Fruit fly (Drosophila melanogaster) whole organism, pupa: ENCODE results near the gene Osi4.

Source experiments
- CG10348 ChIP-seq: fragments of 200-800 bp; sonication (Bioruptor generic); IDR thresholded peaks from 2 replicates; pipeline ENCODE4 v1.3.6; 2022; ENCODE audit warnings: missing biosample characterization, missing genetic modification characterization
- CG12605 ChIP-seq: fragments of 200-800 bp; sonication (Bioruptor generic); IDR thresholded peaks from 2 replicates; pipeline ENCODE4 v1.3.6; 2022; ENCODE audit warnings: missing biosample characterization, missing genetic modification characterization
- CG13204 ChIP-seq: fragments of 200-800 bp; sonication (Bioruptor generic); optimal IDR thresholded peaks from 2 replicates; lab custom pipeline; 2018; ENCODE audit warnings: missing biosample characterization, mild to moderate bottlenecking, missing genetic modification characterization, moderate library complexity
- CG14655 ChIP-seq: fragments of 200-800 bp; sonication (Bioruptor generic); optimal IDR thresholded peaks from 3 replicates; lab custom pipeline; 2017; ENCODE audit warnings: mild to moderate bottlenecking, missing biosample characterization, missing genetic modification reagents, missing genetic modification characterization
- CG15710 ChIP-seq: fragments of 200-800 bp; sonication (Bioruptor generic); optimal IDR thresholded peaks from 2 replicates; lab custom pipeline; 2018; ENCODE audit warnings: missing biosample characterization, mild to moderate bottlenecking, missing genetic modification characterization, moderate library complexity
- CG17806 ChIP-seq: fragments of 200-800 bp; sonication (Bioruptor generic); optimal IDR thresholded peaks from 2 replicates; lab custom pipeline; 2018; ENCODE audit warnings: missing biosample characterization, mild to moderate bottlenecking, missing genetic modification characterization, moderate library complexity
- CG32121 ChIP-seq: fragments of 200-800 bp; sonication (Bioruptor generic); IDR thresholded peaks from 2 replicates; pipeline ENCODE4 v1.3.6; 2022; ENCODE audit warnings: missing biosample characterization, missing genetic modification characterization
- CG34367 ChIP-seq: fragments of 200-800 bp; sonication (Bioruptor generic); optimal IDR thresholded peaks from 2 replicates; lab custom pipeline; 2018; ENCODE audit warnings: missing biosample characterization, mild to moderate bottlenecking, missing genetic modification characterization
- CG4496 ChIP-seq: fragments of 200-800 bp; sonication (Bioruptor generic); IDR thresholded peaks from 3 replicates; pipeline ENCODE4 v1.3.6; 2022; ENCODE audit warnings: missing biosample characterization, missing genetic modification characterization
- CG8159 ChIP-seq: fragments of 200-800 bp; sonication (Bioruptor generic); optimal IDR thresholded peaks from 3 replicates; lab custom pipeline; 2018; ENCODE audit warnings: missing biosample characterization, mild to moderate bottlenecking, missing genetic modification characterization, moderate library complexity
- CG8301 ChIP-seq: fragments of 200-800 bp; sonication (Bioruptor generic); optimal IDR thresholded peaks from 2 replicates; lab custom pipeline; 2018; ENCODE audit warnings: missing biosample characterization, mild to moderate bottlenecking, missing genetic modification characterization
- CG9948 ChIP-seq: fragments of 200-800 bp; sonication (Bioruptor generic); optimal IDR thresholded peaks from 2 replicates; lab custom pipeline; 2018; ENCODE audit warnings: missing biosample characterization, mild to moderate bottlenecking, missing genetic modification characterization, moderate library complexity
- D1 ChIP-seq: fragments of 200-800 bp; sonication (Bioruptor generic); optimal IDR thresholded peaks from 2 replicates; lab custom pipeline; 2018; ENCODE audit warnings: missing biosample characterization, mild to moderate bottlenecking, missing genetic modification characterization, moderate library complexity
- EcR ChIP-seq: fragments of 200-800 bp; sonication (Bioruptor generic); optimal IDR thresholded peaks from 3 replicates; lab custom pipeline; 2019; ENCODE audit warnings: missing biosample characterization, missing genetic modification characterization, mild to moderate bottlenecking, moderate library complexity, missing genetic modification reagents
- Ets98B ChIP-seq: fragments of 200-800 bp; sonication (Bioruptor generic); IDR thresholded peaks from 2 replicates; pipeline ENCODE4 v1.3.6; 2022; ENCODE audit warnings: missing biosample characterization, missing genetic modification characterization
- Pif1A ChIP-seq: fragments of 200-800 bp; sonication (Bioruptor generic); optimal IDR thresholded peaks from 3 replicates; lab custom pipeline; 2016; ENCODE audit warnings: missing biosample characterization, missing genetic modification characterization
- Pif1B ChIP-seq: fragments of 200-800 bp; sonication (Bioruptor generic); optimal IDR thresholded peaks from 3 replicates; lab custom pipeline; 2016; ENCODE audit warnings: missing biosample characterization, missing genetic modification characterization
- Snoo ChIP-seq: fragments of 200-800 bp; sonication (Bioruptor generic); optimal IDR thresholded peaks from 3 replicates; lab custom pipeline; 2017; ENCODE audit warnings: missing biosample characterization, mild to moderate bottlenecking, missing genetic modification characterization, inconsistent platforms
- fd96Ca ChIP-seq: fragments of 200-800 bp; sonication (Bioruptor generic); IDR thresholded peaks from 3 replicates; pipeline ENCODE4 v1.3.6; 2022; ENCODE audit warnings: missing biosample characterization, missing genetic modification characterization
- gl ChIP-seq: fragments of 200-800 bp; sonication (Bioruptor generic); optimal IDR thresholded peaks from 2 replicates; lab custom pipeline; 2018; ENCODE audit warnings: missing biosample characterization, mild to moderate bottlenecking, missing genetic modification characterization
- rn ChIP-seq: fragments of 200-800 bp; sonication (Bioruptor generic); IDR thresholded peaks from 2 replicates; pipeline ENCODE4 v1.3.6; 2022; ENCODE audit warnings: missing biosample characterization, missing genetic modification characterization

The Osi4 gene

dm6 chr3R:6222119-6222518, 538 bp upstream of the Osi4 start:
- TF ChIP-seq CG17806 (tag; lab: Kevin White, UChicago) = no peak
- peak; percentile 44 for TF ChIP-seq CG14655 (GFP tag; lab: Kevin White, UChicago)
- peak; percentile 19 for TF ChIP-seq Snoo (tag; lab: Kevin White, UChicago)
- no peak for TF ChIP-seq CG13204
- TF ChIP-seq Ets98B (GFP tag; lab: Robert Waterston, UW) = no peak
- TF ChIP-seq CG10348 (GFP tag; lab: Robert Waterston, UW) = no peak
- TF ChIP-seq gl (tag; lab: Kevin White, UChicago) = no peak
- no peak for TF ChIP-seq CG34367 (tag; lab: Kevin White, UChicago)
- no peak for TF ChIP-seq EcR (GFP tag; lab: Kevin White, UChicago)
- TF ChIP-seq D1 (tag; lab: Kevin White, UChicago) = no peak
- TF ChIP-seq Pif1A (GFP tag; lab: Kevin White, UChicago) = no peak
- no peak for TF ChIP-seq CG32121
- no peak for TF ChIP-seq CG4496
- TF ChIP-seq CG9948 (tag; lab: Kevin White, UChicago) = no peak
- peak; percentile 5 for TF ChIP-seq CG8301
- TF ChIP-seq fd96Ca (GFP tag; lab: Robert Waterston, UW) = no peak
- no peak for TF ChIP-seq CG12605
- TF ChIP-seq CG8159 (tag; lab: Kevin White, UChicago) = no peak
- no peak for TF ChIP-seq rn (GFP tag; lab: Robert Waterston, UW)
- TF ChIP-seq CG15710 (tag; lab: Kevin White, UChicago) = no peak

- TF ChIP-seq CG8159 (tag; lab: Kevin White, UChicago) = no peak
- TF ChIP-seq CG10348 (GFP tag; lab: Robert Waterston, UW) = no peak
- TF ChIP-seq Pif1A (GFP tag; lab: Kevin White, UChicago) = peak; percentile 40
- no peak for TF ChIP-seq gl (tag; lab: Kevin White, UChicago)
- TF ChIP-seq EcR (GFP tag; lab: Kevin White, UChicago) = peak; percentile 31
- no peak for TF ChIP-seq CG17806 (tag; lab: Kevin White, UChicago)
- peak; percentile 6 for TF ChIP-seq Pif1B (GFP tag; lab: Kevin White, UChicago)
- no peak for TF ChIP-seq Ets98B (GFP tag; lab: Robert Waterston, UW)
- TF ChIP-seq CG14655 (GFP tag; lab: Kevin White, UChicago) = peak; percentile 46
- no peak for TF ChIP-seq CG15710 (tag; lab: Kevin White, UChicago)
- TF ChIP-seq CG12605 = no peak
- no peak for TF ChIP-seq CG9948 (tag; lab: Kevin White, UChicago)
- TF ChIP-seq CG4496 = 0 out of 3 replicates have a peak, but pooled peaks have one; percentile 26
- no peak for TF ChIP-seq CG34367 (tag; lab: Kevin White, UChicago)
- TF ChIP-seq CG8301 = peak; percentile 43
- no peak for TF ChIP-seq CG32121
- TF ChIP-seq CG13204 = no peak
- TF ChIP-seq D1 (tag; lab: Kevin White, UChicago) = no peak
- TF ChIP-seq fd96Ca (GFP tag; lab: Robert Waterston, UW) = no peak
These were observed 6.3 kb downstream of the Osi4 start, which contains the start of gene Osi3 for dm6 chr3R:6215053-6215882. Gene Osi3 (plus strand): TSS chr3R:6215832.

DNA sequence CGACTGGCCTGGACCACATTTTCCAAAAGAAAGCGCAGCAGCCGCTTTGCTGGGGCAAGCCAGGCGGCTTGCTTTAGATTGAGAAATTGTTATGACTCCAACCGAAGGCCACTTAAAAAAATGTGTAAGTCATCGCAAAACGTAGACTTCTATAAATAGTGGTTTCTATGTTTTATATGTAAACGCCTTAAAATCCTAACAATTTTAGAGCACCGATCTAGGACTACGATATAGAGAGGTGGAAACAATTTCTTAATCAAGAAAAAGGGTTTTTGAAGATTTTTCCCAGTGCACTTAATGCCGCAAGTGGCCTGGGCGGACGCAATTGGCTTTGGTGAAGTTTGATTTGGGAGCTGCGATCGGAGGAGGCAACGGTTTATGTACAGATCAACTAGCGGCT, 7.4 kb downstream of the Osi4 start:
- peak; percentile 18 for TF ChIP-seq CG17806 (tag; lab: Kevin White, UChicago)
- TF ChIP-seq CG15710 (tag; lab: Kevin White, UChicago) = no peak
- TF ChIP-seq rn (GFP tag; lab: Robert Waterston, UW) = 0 out of 2 replicates have a peak, but pooled peaks have one; percentile 48
- TF ChIP-seq Pif1A (GFP tag; lab: Kevin White, UChicago) = peak; percentile 75
- peak; percentile 80 for TF ChIP-seq CG4496
- no peak for TF ChIP-seq CG13204
- TF ChIP-seq Pif1B (GFP tag; lab: Kevin White, UChicago) = peak; percentile 41
- no peak for TF ChIP-seq D1 (tag; lab: Kevin White, UChicago)
- TF ChIP-seq Ets98B (GFP tag; lab: Robert Waterston, UW) = peak; percentile 88
- peak; percentile 76 for TF ChIP-seq CG32121
- TF ChIP-seq CG9948 (tag; lab: Kevin White, UChicago) = no peak
- TF ChIP-seq CG12605 = peak; percentile 56
- TF ChIP-seq CG14655 (GFP tag; lab: Kevin White, UChicago) = peak; percentile 84
- TF ChIP-seq EcR (GFP tag; lab: Kevin White, UChicago) = no peak
- no peak for TF ChIP-seq CG10348 (GFP tag; lab: Robert Waterston, UW)
- TF ChIP-seq CG8301 = peak; percentile 91
- peak; percentile 85 for TF ChIP-seq fd96Ca (GFP tag; lab: Robert Waterston, UW)

DNA sequence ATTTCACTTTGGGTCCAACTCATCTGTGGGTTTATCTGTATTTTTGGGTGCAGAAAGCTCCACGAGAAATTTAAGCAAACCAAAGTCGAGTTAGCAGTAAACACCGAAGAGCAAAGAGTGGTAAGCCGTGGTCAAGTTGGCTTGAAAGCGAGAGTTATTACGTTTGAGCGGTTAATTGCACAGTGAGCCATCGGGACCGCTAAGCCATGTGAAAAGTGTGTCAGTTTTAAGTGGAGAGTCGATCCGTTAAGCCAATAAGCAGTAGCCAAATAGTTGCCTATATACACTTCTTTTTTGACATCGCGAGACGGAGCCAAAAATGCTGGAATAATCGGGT, 10.6 kb downstream of the Osi4 start:
- TF ChIP-seq Snoo (tag; lab: Kevin White, UChicago) = no peak

DNA sequence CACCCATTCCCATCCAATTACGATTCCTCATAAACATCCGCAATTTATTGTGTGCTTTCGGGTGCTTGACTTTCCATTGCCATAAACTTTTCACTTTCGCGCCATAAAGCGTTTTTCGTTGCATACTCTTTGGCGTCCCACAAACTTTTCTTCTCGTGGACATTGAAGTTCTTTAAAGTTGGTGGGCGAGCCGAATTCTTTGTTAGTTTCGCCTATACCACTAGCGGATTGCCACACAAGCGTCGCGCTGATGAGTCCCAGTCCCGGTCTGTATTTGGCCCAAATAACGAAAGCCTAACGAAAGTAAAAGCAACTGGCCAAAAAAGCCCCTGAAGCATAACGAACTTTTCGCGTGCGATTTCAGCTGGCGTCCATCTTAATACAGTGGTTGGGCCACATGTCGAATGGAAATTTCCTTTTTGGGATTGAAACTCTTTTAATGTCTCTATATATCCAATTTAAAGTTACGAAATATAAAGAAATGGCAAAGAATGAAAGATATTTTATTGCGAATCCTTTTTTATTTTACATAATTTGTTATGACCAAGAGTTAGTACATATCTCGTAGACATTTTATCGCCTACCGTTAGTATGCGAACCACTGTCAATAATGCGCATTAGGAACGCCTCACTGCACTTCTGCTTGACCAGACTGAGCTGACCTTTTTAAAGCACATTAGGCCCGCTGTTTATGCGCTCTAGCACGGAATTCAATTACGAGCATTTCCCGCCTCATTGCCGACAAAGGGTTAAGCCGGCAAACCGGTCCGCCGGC, 11.1 kb downstream of the Osi4 start:
- no peak for TF ChIP-seq CG9948 (tag; lab: Kevin White, UChicago)
- TF ChIP-seq CG14655 (GFP tag; lab: Kevin White, UChicago) = peak; percentile 27
- TF ChIP-seq CG10348 (GFP tag; lab: Robert Waterston, UW) = no peak
